Fruit fly (Drosophila melanogaster) S2 (cell line): ENCODE measurements around the gene jigr1.
A peak's percentile ranks its signal among the peaks of the same experiment; 100 is the strongest.

Experiments used
- CG8478 ChIP-seq: fragments of >200 bp; optimal IDR thresholded peaks from 2 replicates; lab custom pipeline; 2018
- CTCF ChIP-seq, 2 experiments: fragments of >200 bp; optimal IDR thresholded peaks; 2 replicates each; lab custom pipeline; 2018

dm6 chr3R:25594128-25594527, 43.5 kb upstream of the jigr1 start:
- TF ChIP-seq CG8478, result no peak
- TF ChIP-seq CTCF (optimal IDR thresholded peaks at IDR 0.05; lab: Kevin White, UChicago), result peak; percentile 73 to 88
